Worm (Caenorhabditis elegans) whole organism, L4/young adult: ENCODE results near the gene amt-3.

Experiments
- dao-5 ChIP-seq: sonication (generic microtip); optimal IDR thresholded peaks from 2 replicates; lab custom pipeline; 2016; ENCODE audit warnings: missing genotype, missing genetic modification characterization, moderate library complexity, missing compliant biosample characterization
- him-1 ChIP-seq: sonication (generic microtip); optimal IDR thresholded peaks from 2 replicates; lab custom pipeline; 2016; ENCODE audit warnings: missing genotype, missing genetic modification reagents, missing genetic modification characterization, missing compliant biosample characterization

DNA sequence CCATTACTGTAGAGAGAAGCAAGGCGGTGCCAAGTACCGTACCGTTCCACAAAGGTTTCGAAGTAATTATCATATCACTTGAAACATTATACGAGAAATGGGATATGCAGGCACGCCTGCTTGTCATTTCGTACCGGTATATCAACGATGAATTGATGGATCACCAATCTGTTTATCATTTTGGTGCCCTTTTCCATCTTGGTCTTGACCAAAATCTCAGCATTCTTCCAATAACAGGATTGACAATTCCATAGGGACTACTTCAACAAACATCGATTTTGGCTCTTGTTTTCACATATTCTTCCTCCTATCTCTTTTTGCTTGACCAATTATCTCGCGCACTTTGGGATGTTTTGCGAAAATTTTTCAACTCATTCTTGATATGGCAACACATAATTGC lies 29.9 kb downstream of the amt-3 start:
- TF ChIP-seq him-1 = no peak
- no peak for TF ChIP-seq dao-5 (tag; lab: Kevin White, UChicago)
